Worm (Caenorhabditis elegans) whole organism, late embryonic: ENCODE results near the gene tbc-10.

Experiments used
- C08G9.2 ChIP-seq: sonication (generic microtip); optimal IDR thresholded peaks from 2 replicates; lab custom pipeline; 2016; ENCODE audit warnings: mild to moderate bottlenecking, missing genetic modification characterization, moderate library complexity, missing compliant biosample characterization
- F13H6.1 ChIP-seq: sonication (generic microtip); optimal IDR thresholded peaks from 2 replicates; lab custom pipeline; 2016; ENCODE audit warnings: missing genetic modification characterization, missing compliant biosample characterization
- Y22D7AL.16 ChIP-seq: sonication (generic microtip); optimal IDR thresholded peaks from 2 replicates; lab custom pipeline; 2016; ENCODE audit warnings: missing genetic modification characterization, missing compliant biosample characterization
- ama-1 ChIP-seq: fragments of 150-350 bp; optimal IDR thresholded peaks from 2 replicates; lab custom pipeline; 2014
- ceh-14 ChIP-seq: sonication (generic microtip); optimal IDR thresholded peaks from 2 replicates; lab custom pipeline; 2016; ENCODE audit warnings: missing genotype, missing genetic modification characterization, missing compliant biosample characterization
- ceh-18 ChIP-seq: sonication (generic microtip); optimal IDR thresholded peaks from 2 replicates; lab custom pipeline; 2016; ENCODE audit warnings: missing genetic modification characterization, missing compliant biosample characterization
- ceh-34 ChIP-seq: sonication (generic microtip); optimal IDR thresholded peaks from 2 replicates; lab custom pipeline; 2016; ENCODE audit warnings: mild to moderate bottlenecking, missing genetic modification characterization, missing compliant biosample characterization
- ceh-48 ChIP-seq: sonication (generic microtip); optimal IDR thresholded peaks from 2 replicates; lab custom pipeline; 2016; ENCODE audit warnings: missing genetic modification characterization, inconsistent platforms, missing compliant biosample characterization
- ceh-9 ChIP-seq: sonication (generic microtip); optimal IDR thresholded peaks from 2 replicates; lab custom pipeline; 2016; ENCODE audit warnings: mild to moderate bottlenecking, missing genetic modification characterization, inconsistent platforms, missing compliant biosample characterization
- che-1 ChIP-seq: sonication (generic microtip); optimal IDR thresholded peaks from 2 replicates; lab custom pipeline; 2016; ENCODE audit warnings: mild to moderate bottlenecking, missing genetic modification characterization, missing compliant biosample characterization
- dmd-4 ChIP-seq: sonication (generic microtip); optimal IDR thresholded peaks from 2 replicates; lab custom pipeline; 2016; ENCODE audit warnings: borderline replicate concordance, missing genetic modification characterization, missing compliant biosample characterization
- elt-2 ChIP-seq: sonication (generic microtip); optimal IDR thresholded peaks from 2 replicates; lab custom pipeline; 2016; ENCODE audit warnings: missing genetic modification reagents, missing genetic modification characterization, missing compliant biosample characterization
- fax-1 ChIP-seq: sonication (generic microtip); optimal IDR thresholded peaks from 2 replicates; lab custom pipeline; 2016; ENCODE audit warnings: missing genotype, missing genetic modification characterization, missing compliant biosample characterization
- fkh-10 ChIP-seq: fragments of 150-350 bp; optimal IDR thresholded peaks from 2 replicates; lab custom pipeline; 2014; ENCODE audit warnings: missing biosample characterization, missing genetic modification reagents, missing genetic modification characterization
- fkh-6 ChIP-seq: sonication (generic microtip); optimal IDR thresholded peaks from 2 replicates; lab custom pipeline; 2016; ENCODE audit warnings: missing genetic modification characterization, missing compliant biosample characterization
- hlh-30 ChIP-seq: sonication (generic microtip); optimal IDR thresholded peaks from 2 replicates; lab custom pipeline; 2017; ENCODE audit warnings: antibody characterized with exemption, missing genetic modification characterization, missing compliant biosample characterization; ENCODE audit not compliant: insufficient read depth
- hlh-8 ChIP-seq: sonication (generic microtip); optimal IDR thresholded peaks from 2 replicates; lab custom pipeline; 2016; ENCODE audit warnings: missing genotype, missing genetic modification characterization, missing compliant biosample characterization
- lin-11 ChIP-seq: fragments of 200-800 bp; sonication (Bioruptor generic); optimal IDR thresholded peaks from 2 replicates; lab custom pipeline; 2018; ENCODE audit warnings: mild to moderate bottlenecking, missing genetic modification characterization, missing compliant biosample characterization
- madf-2 ChIP-seq: sonication (generic microtip); optimal IDR thresholded peaks from 2 replicates; lab custom pipeline; 2017; ENCODE audit warnings: missing genetic modification characterization, missing compliant biosample characterization
- nhr-232 ChIP-seq: sonication (generic microtip); optimal IDR thresholded peaks from 2 replicates; lab custom pipeline; 2016; ENCODE audit warnings: missing genetic modification characterization, missing compliant biosample characterization
- npax-4 ChIP-seq: sonication (generic microtip); optimal IDR thresholded peaks from 2 replicates; lab custom pipeline; 2016; ENCODE audit warnings: missing genetic modification characterization, missing compliant biosample characterization
- pag-3 ChIP-seq: sonication (generic microtip); optimal IDR thresholded peaks from 2 replicates; lab custom pipeline; 2016; ENCODE audit warnings: missing compliant biosample characterization, missing genetic modification characterization, borderline replicate concordance
- pros-1 ChIP-seq: fragments of 150-350 bp; optimal IDR thresholded peaks from 2 replicates; lab custom pipeline; 2014; ENCODE audit warnings: missing biosample characterization, missing genetic modification reagents, missing genetic modification characterization
- rnt-1 ChIP-seq: sonication (generic microtip); optimal IDR thresholded peaks from 2 replicates; lab custom pipeline; 2016; ENCODE audit warnings: missing genetic modification characterization, missing compliant biosample characterization
- sdc-2 ChIP-seq: sonication (generic microtip); optimal IDR thresholded peaks from 2 replicates; lab custom pipeline; 2016; ENCODE audit warnings: missing genotype, missing genetic modification characterization, missing compliant biosample characterization
- sox-2 ChIP-seq: fragments of 200-800 bp; sonication (Bioruptor generic); IDR thresholded peaks from 2 replicates; pipeline ENCODE4 v1.3.6; 2022; ENCODE audit warnings: missing genetic modification reagents, missing genetic modification characterization, missing compliant biosample characterization
- sox-4 ChIP-seq: sonication (generic microtip); optimal IDR thresholded peaks from 2 replicates; lab custom pipeline; 2017; ENCODE audit warnings: mild to moderate bottlenecking, missing genetic modification characterization, inconsistent platforms, missing compliant biosample characterization
- syd-9 ChIP-seq: sonication (generic microtip); optimal IDR thresholded peaks from 2 replicates; lab custom pipeline; 2016; ENCODE audit warnings: mild to moderate bottlenecking, missing genetic modification characterization, moderate library complexity, missing compliant biosample characterization
- tbx-7 ChIP-seq: sonication (generic microtip); optimal IDR thresholded peaks from 2 replicates; lab custom pipeline; 2016; ENCODE audit warnings: missing genotype, missing genetic modification characterization, missing compliant biosample characterization
- ttx-3 ChIP-seq: sonication (generic microtip); optimal IDR thresholded peaks from 2 replicates; lab custom pipeline; 2016; ENCODE audit warnings: missing genetic modification reagents, missing genetic modification characterization, missing compliant biosample characterization
- zip-5 ChIP-seq: sonication (generic microtip); optimal IDR thresholded peaks from 2 replicates; lab custom pipeline; 2016; ENCODE audit warnings: missing genetic modification characterization, missing compliant biosample characterization
- ztf-16 ChIP-seq: sonication (generic microtip); optimal IDR thresholded peaks from 2 replicates; lab custom pipeline; 2017; ENCODE audit warnings: missing genetic modification characterization, missing compliant biosample characterization

The tbc-10 gene

ce11 chrIII:941958-942357, 41.1 kb upstream of the tbc-10 start:
- no peak for TF ChIP-seq rnt-1 (tag; lab: Kevin White, UChicago)
- TF ChIP-seq fkh-10 (GFP tag; lab: Kevin White, UChicago), result no peak
- TF ChIP-seq nhr-232, result no peak
- no peak for TF ChIP-seq tbx-7
- TF ChIP-seq C08G9.2 (tag; lab: Kevin White, UChicago), result no peak
- no peak for TF ChIP-seq lin-11
- TF ChIP-seq ceh-48, result no peak
- no peak for TF ChIP-seq che-1 (tag; lab: Kevin White, UChicago)
- TF ChIP-seq, all 69 proteins: peak for 0

ce11 chrIII:943426-943927, 39.6 kb upstream of the tbc-10 start, which contains the start of gene fbxa-59:
TSS of gene fbxa-59 (minus strand) at chrIII:943476.
- TF ChIP-seq elt-2 (peak; percentile 16), C08G9.2 (tag; lab: Kevin White, UChicago) (no peak)

ce11 chrIII:946250-946725, 36.8 kb upstream of the tbc-10 start, which contains the start of gene fbxa-60:
TSS of gene fbxa-60 (minus strand) at chrIII:946300.
- TF ChIP-seq pag-3 (tag; lab: Kevin White, UChicago), result no peak
- no peak for TF ChIP-seq ceh-34 (tag; lab: Kevin White, UChicago)
- TF ChIP-seq Y22D7AL.16 (tag; lab: Kevin White, UChicago), result no peak
- no peak for TF ChIP-seq dmd-4 (tag; lab: Kevin White, UChicago)
- no peak for TF ChIP-seq zip-5 (tag; lab: Kevin White, UChicago)
- TF ChIP-seq sox-4 (tag; lab: Kevin White, UChicago), result no peak
- no peak for TF ChIP-seq ceh-14 (tag; lab: Kevin White, UChicago)
- TF ChIP-seq fax-1 (tag; lab: Kevin White, UChicago), result no peak
- TF ChIP-seq ztf-16, result no peak
- no peak for TF ChIP-seq pros-1 (tag; lab: Kevin White, UChicago)
- TF ChIP-seq ceh-48, result no peak
- TF ChIP-seq che-1 (tag; lab: Kevin White, UChicago), result no peak
- no peak for TF ChIP-seq F13H6.1 (tag; lab: Kevin White, UChicago)
- no peak for TF ChIP-seq ttx-3

- no peak for TF ChIP-seq sdc-2
- TF ChIP-seq fax-1 (tag; lab: Kevin White, UChicago), result no peak
- no peak for TF ChIP-seq hlh-30 (tag; lab: Kevin White, UChicago)
Measured at ce11 chrIII:950472-950871, 32.6 kb upstream of the tbc-10 start, which contains the start of the genes fbxa-67 and fbxa-11. TSS of gene fbxa-67 (minus strand) at chrIII:950670. TSS of gene fbxa-11 (plus strand) at chrIII:950869.

ce11 chrIII:952184-952583, 30.9 kb upstream of the tbc-10 start, which contains the start of gene fbxa-10:
TSS of gene fbxa-10 (plus strand) at chrIII:952390.
- no peak for TF ChIP-seq madf-2 (tag; lab: Kevin White, UChicago)
- TF ChIP-seq syd-9, result no peak
- no peak for TF ChIP-seq ama-1 (lab: Kevin White, UChicago)
- TF ChIP-seq C08G9.2 (tag; lab: Kevin White, UChicago), result no peak
- no peak for TF ChIP-seq ceh-18
- no peak for TF ChIP-seq fkh-6 (tag; lab: Kevin White, UChicago)
- no peak for TF ChIP-seq ceh-9
- TF ChIP-seq npax-4, result no peak

ce11 chrIII:954553-954952, 28.5 kb upstream of the tbc-10 start, which contains the start of the genes T12B5.15 and T12B5.14:
TSS of gene T12B5.15 (minus strand) at chrIII:954653.
TSS of gene T12B5.14 (plus strand) at chrIII:954873.
- TF ChIP-seq sox-2 (GFP tag; lab: Robert Waterston, UW) (no peak), hlh-8 (tag; lab: Kevin White, UChicago) (no peak), sox-4 (tag; lab: Kevin White, UChicago) (no peak)
